Worm (Caenorhabditis elegans) whole organism, mixed stage, embryonic: Measurements from ENCODE around the gene vps-35.

Experiments used
- bed-3 ChIP-seq: fragments of 200-800 bp; sonication (Bioruptor generic); optimal IDR thresholded peaks from 3 replicates; lab custom pipeline; 2018; ENCODE audit warnings: mild to moderate bottlenecking, missing genetic modification characterization, moderate library complexity, missing compliant biosample characterization
- blmp-1 ChIP-seq: fragments of 150-350 bp; optimal IDR thresholded peaks from 2 replicates; lab custom pipeline; 2014; ENCODE audit warnings: missing biosample characterization, missing genetic modification characterization
- ceh-39 ChIP-seq: fragments of 150-350 bp; optimal IDR thresholded peaks from 2 replicates; lab custom pipeline; 2014; ENCODE audit warnings: missing biosample characterization, missing genetic modification characterization
- ceh-43 ChIP-seq: fragments of 200-800 bp; sonication (Bioruptor generic); optimal IDR thresholded peaks from 2 replicates; lab custom pipeline; 2018; ENCODE audit warnings: mild to moderate bottlenecking, missing genetic modification characterization, moderate library complexity, missing compliant biosample characterization
- ceh-83 ChIP-seq: fragments of 200-800 bp; sonication (Bioruptor generic); optimal IDR thresholded peaks from 2 replicates; lab custom pipeline; 2018; ENCODE audit warnings: mild to moderate bottlenecking, missing genetic modification characterization, missing compliant biosample characterization
- ces-1 ChIP-seq: fragments of 150-350 bp; optimal IDR thresholded peaks from 2 replicates; lab custom pipeline; 2014; ENCODE audit warnings: missing biosample characterization, missing genetic modification reagents, missing genetic modification characterization
- cnd-1 ChIP-seq: fragments of 200-800 bp; sonication (Bioruptor generic); optimal IDR thresholded peaks from 2 replicates; lab custom pipeline; 2018; ENCODE audit warnings: mild to moderate bottlenecking, missing genetic modification characterization, missing compliant biosample characterization
- elt-1 ChIP-seq: sonication (generic microtip); optimal IDR thresholded peaks from 2 replicates; lab custom pipeline; 2017; ENCODE audit warnings: missing genetic modification characterization, mild to moderate bottlenecking, missing compliant biosample characterization, antibody characterized with exemption, moderate library complexity, borderline replicate concordance; ENCODE audit not compliant: insufficient read depth
- elt-3 ChIP-seq: fragments of 150-350 bp; optimal IDR thresholded peaks from 2 replicates; lab custom pipeline; 2014; ENCODE audit warnings: missing biosample characterization, missing genetic modification characterization
- flh-1 ChIP-seq: fragments of 200-800 bp; sonication (Bioruptor generic); optimal IDR thresholded peaks from 2 replicates; lab custom pipeline; 2018; ENCODE audit warnings: mild to moderate bottlenecking, missing genetic modification characterization, moderate library complexity, missing compliant biosample characterization
- hlh-1 ChIP-seq: fragments of 150-350 bp; optimal IDR thresholded peaks from 2 replicates; lab custom pipeline; 2014; ENCODE audit warnings: missing biosample characterization, missing genetic modification reagents, missing genetic modification characterization
- lin-13 ChIP-seq: fragments of 150-350 bp; optimal IDR thresholded peaks from 2 replicates; lab custom pipeline; 2014; ENCODE audit warnings: missing biosample characterization, missing genetic modification characterization
- lin-32 ChIP-seq: fragments of 200-800 bp; sonication (Bioruptor generic); optimal IDR thresholded peaks from 2 replicates; lab custom pipeline; 2018; ENCODE audit warnings: mild to moderate bottlenecking, missing genetic modification characterization, missing compliant biosample characterization
- lsy-2 ChIP-seq: fragments of 150-350 bp; optimal IDR thresholded peaks from 2 replicates; lab custom pipeline; 2014; ENCODE audit warnings: missing biosample characterization, missing genetic modification characterization
- mab-5 ChIP-seq: fragments of 150-350 bp; optimal IDR thresholded peaks from 2 replicates; lab custom pipeline; 2014; ENCODE audit warnings: missing biosample characterization, missing genetic modification characterization
- mep-1 ChIP-seq: fragments of 150-350 bp; optimal IDR thresholded peaks from 2 replicates; lab custom pipeline; 2017; ENCODE audit warnings: missing biosample characterization, missing genetic modification reagents, missing genetic modification characterization, inconsistent platforms
- mls-2 ChIP-seq: sonication (generic microtip); optimal IDR thresholded peaks from 2 replicates; lab custom pipeline; 2016; ENCODE audit warnings: mild to moderate bottlenecking, missing genetic modification characterization, moderate library complexity, missing compliant biosample characterization
- nhr-12 ChIP-seq: fragments of 150-350 bp; optimal IDR thresholded peaks from 2 replicates; lab custom pipeline; 2014; ENCODE audit warnings: missing biosample characterization, missing genetic modification characterization
- nhr-237 ChIP-seq: fragments of 150-350 bp; optimal IDR thresholded peaks from 2 replicates; lab custom pipeline; 2014; ENCODE audit warnings: missing biosample characterization, missing genetic modification characterization
- nhr-28 ChIP-seq: fragments of 150-350 bp; optimal IDR thresholded peaks from 2 replicates; lab custom pipeline; 2014; ENCODE audit warnings: missing biosample characterization, missing genetic modification characterization
- nhr-76 ChIP-seq: sonication (generic microtip); optimal IDR thresholded peaks from 2 replicates; lab custom pipeline; 2017; ENCODE audit warnings: missing biosample characterization, missing genetic modification characterization
- pha-4 ChIP-seq: fragments of 150-350 bp; optimal IDR thresholded peaks from 2 replicates; lab custom pipeline; 2018; ENCODE audit warnings: missing biosample characterization, missing genetic modification reagents, missing genetic modification characterization
- sem-2 ChIP-seq: fragments of 200-800 bp; sonication (Bioruptor generic); optimal IDR thresholded peaks from 2 replicates; lab custom pipeline; 2018; ENCODE audit warnings: mild to moderate bottlenecking, missing genetic modification characterization, missing compliant biosample characterization
- snpc-4 ChIP-seq: fragments of 150-350 bp; optimal IDR thresholded peaks from 2 replicates; lab custom pipeline; 2014; ENCODE audit warnings: missing biosample characterization, missing genetic modification characterization
- sptf-1 ChIP-seq: sonication (generic microtip); optimal IDR thresholded peaks from 2 replicates; lab custom pipeline; 2017; ENCODE audit warnings: mild to moderate bottlenecking, missing genetic modification characterization, moderate library complexity, missing compliant biosample characterization
- tbx-8 ChIP-seq: fragments of 200-800 bp; sonication (Bioruptor generic); optimal IDR thresholded peaks from 2 replicates; lab custom pipeline; 2018; ENCODE audit warnings: mild to moderate bottlenecking, missing genetic modification characterization, moderate library complexity, missing compliant biosample characterization
- unc-39 ChIP-seq: fragments of 150-350 bp; optimal IDR thresholded peaks from 2 replicates; lab custom pipeline; 2014; ENCODE audit warnings: missing biosample characterization, missing genetic modification characterization
- unc-62 ChIP-seq: fragments of 150-350 bp; optimal IDR thresholded peaks from 2 replicates; lab custom pipeline; 2014; ENCODE audit warnings: missing biosample characterization, missing genetic modification reagents, missing genetic modification characterization
- zip-8 ChIP-seq: fragments of 150-350 bp; optimal IDR thresholded peaks from 2 replicates; lab custom pipeline; 2014; ENCODE audit warnings: missing biosample characterization, missing genetic modification characterization
- ztf-11 ChIP-seq: fragments of 150-350 bp; optimal IDR thresholded peaks from 2 replicates; lab custom pipeline; 2014; ENCODE audit warnings: missing biosample characterization, missing genetic modification characterization

vps-35 gene

DNA sequence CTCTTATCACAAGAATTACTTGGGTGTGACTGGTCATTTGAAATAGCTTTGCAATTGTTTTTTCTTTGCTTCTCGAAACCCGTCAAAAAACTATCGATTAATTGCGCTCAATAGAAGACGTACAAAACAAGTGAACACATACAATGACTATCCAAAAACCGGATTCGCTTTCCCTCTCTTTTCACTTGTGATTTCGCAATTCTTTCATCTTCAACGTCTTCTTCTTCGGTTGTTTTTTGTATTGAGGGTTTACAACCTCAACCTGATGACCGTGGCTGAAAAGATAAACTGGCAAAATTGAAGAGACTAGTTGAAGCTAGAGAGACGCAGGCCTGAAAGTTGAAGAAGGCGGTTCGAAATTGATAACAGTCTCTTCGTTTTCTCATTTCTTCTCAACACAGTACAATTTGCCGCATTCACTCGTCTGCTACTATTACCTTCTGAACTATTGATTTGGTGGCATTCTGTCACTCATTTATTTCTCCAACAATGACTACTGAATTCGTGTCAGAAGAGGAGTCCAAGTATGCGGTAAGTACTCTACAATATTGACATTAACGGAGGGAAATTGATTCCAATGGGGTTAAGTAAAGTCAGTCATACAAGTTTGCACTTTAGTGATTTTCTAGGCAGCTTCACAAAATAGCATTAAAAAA is 21.5 kb upstream of the vps-35 start:
- TF ChIP-seq snpc-4 (tag; lab: Kevin White, UChicago) (no peak), unc-62 (GFP tag; lab: Kevin White, UChicago) (no peak), ceh-39 (tag; lab: Kevin White, UChicago) (no peak), tbx-8 (no peak), nhr-237 (peak; percentile 30), sptf-1 (tag; lab: Kevin White, UChicago) (no peak), mls-2 (no peak)

DNA sequence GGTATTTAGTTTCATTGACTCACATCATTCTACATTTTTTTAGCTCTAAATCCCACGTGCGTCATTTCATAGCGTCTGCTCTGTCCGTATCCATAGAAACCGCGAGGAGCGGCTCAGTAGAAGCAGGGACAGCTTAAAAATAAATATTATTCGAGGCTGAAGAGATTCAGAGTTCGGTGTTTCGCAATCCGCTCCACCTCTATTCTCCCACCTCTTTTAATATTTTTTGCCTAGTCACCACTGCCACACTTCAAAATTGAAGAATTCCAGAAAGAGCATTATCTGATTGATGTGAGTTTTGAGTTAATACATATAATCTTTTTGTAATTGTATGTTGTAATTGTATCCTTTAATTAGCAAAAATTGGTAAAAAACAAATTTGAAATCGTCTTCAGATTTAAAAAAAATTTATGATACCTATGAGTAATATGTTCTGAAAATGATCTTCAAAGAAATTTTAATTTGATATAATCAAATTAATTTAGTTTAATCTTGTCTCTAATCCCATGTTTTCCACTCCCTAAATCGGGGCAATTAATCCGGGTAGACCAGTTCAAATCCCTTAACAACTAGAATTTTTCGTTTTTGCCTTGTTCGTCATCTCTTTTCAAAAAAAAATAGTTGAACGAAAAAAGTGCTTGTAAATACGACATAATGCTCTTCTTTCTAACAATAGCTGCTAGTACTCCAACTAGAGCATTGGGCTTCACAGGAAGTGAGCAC is 18.0 kb upstream of the vps-35 start:
- TF ChIP-seq flh-1 (no peak), nhr-28 (tag; lab: Kevin White, UChicago) (no peak), nhr-12 (tag; lab: Kevin White, UChicago) (no peak), sptf-1 (tag; lab: Kevin White, UChicago) (no peak), mep-1 (tag; lab: Kevin White, UChicago) (no peak), unc-39 (no peak), cnd-1 (no peak), tbx-8 (no peak), sem-2 (GFP tag; lab: Kevin White, UChicago) (no peak), zip-8 (tag; lab: Kevin White, UChicago) (no peak), pha-4 (tag; lab: Kevin White, UChicago) (no peak), unc-62 (GFP tag; lab: Kevin White, UChicago) (no peak), ztf-11 (no peak), nhr-76 (tag; lab: Kevin White, UChicago) (no peak), ceh-83 (GFP tag; lab: Kevin White, UChicago) (no peak), lsy-2 (tag; lab: Kevin White, UChicago) (no peak), ceh-43 (GFP tag; lab: Kevin White, UChicago) (no peak), ces-1 (GFP tag; lab: Kevin White, UChicago) (no peak), blmp-1 (tag; lab: Kevin White, UChicago) (no peak)

DNA sequence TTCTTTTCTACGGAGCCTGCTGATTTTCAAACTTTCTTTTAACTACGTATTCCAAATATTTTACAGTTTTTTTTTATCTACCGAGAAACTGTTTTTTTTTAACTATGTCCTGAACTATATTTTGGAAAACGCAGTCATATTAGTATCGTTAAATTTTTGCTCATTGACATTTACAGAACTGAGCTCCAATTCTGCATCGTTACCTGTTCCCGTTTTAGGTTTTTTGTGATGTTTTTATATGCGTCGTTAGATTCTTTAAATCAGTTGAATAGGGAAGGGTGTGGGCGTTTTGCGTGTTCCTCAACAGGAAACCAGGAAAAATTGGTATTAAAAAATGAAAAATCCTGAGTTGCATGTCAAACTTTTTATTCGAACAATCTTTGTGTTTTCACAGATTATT is 14.8 kb upstream of the vps-35 start:
- TF ChIP-seq nhr-28 (tag; lab: Kevin White, UChicago) (no peak), nhr-12 (tag; lab: Kevin White, UChicago) (no peak), elt-1 (no peak), elt-3 (tag; lab: Kevin White, UChicago) (no peak), lin-13 (tag; lab: Kevin White, UChicago) (no peak), cnd-1 (no peak), snpc-4 (tag; lab: Kevin White, UChicago) (no peak), ceh-43 (GFP tag; lab: Kevin White, UChicago) (no peak), nhr-237 (no peak), sem-2 (GFP tag; lab: Kevin White, UChicago) (no peak), bed-3 (GFP tag; lab: Kevin White, UChicago) (no peak), mls-2 (no peak), lsy-2 (tag; lab: Kevin White, UChicago) (no peak), blmp-1 (tag; lab: Kevin White, UChicago) (no peak), flh-1 (no peak), tbx-8 (no peak), lin-32 (GFP tag; lab: Kevin White, UChicago) (no peak), unc-62 (GFP tag; lab: Kevin White, UChicago) (no peak)

DNA sequence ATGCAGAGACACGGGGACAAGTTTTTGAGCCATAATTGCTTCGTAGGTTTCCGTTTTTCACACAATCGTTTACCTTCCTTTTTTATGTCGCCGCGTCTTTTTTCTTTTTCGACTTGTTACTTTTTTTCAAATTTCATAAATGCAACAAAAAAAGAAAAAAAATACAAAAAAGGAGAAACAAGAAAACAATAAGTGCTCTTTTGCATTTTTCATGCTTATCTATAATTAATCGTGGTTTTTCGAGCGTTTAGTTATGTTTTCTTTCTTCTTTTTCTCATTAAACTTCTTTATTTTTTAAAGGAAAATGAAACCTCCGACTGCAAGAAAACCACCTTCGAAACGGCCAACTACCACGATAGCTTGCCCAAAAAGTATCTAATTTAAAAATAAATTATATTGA is 11.7 kb upstream of the vps-35 start, which contains the start of gene F59G1.4:
F59G1.4 (plus strand) TSS at position 301 of the 400 bp plus-strand sequence.
- TF ChIP-seq elt-1: no peak
- TF ChIP-seq lsy-2 (tag; lab: Kevin White, UChicago): no peak
- TF ChIP-seq ceh-43 (GFP tag; lab: Kevin White, UChicago): no peak
- no peak for TF ChIP-seq ztf-11
- TF ChIP-seq lin-13 (tag; lab: Kevin White, UChicago): no peak
- no peak for TF ChIP-seq mep-1 (tag; lab: Kevin White, UChicago)
- TF ChIP-seq ceh-83 (GFP tag; lab: Kevin White, UChicago): no peak
- TF ChIP-seq sem-2 (GFP tag; lab: Kevin White, UChicago): no peak
- TF ChIP-seq, all 35 proteins: peak for 0

DNA sequence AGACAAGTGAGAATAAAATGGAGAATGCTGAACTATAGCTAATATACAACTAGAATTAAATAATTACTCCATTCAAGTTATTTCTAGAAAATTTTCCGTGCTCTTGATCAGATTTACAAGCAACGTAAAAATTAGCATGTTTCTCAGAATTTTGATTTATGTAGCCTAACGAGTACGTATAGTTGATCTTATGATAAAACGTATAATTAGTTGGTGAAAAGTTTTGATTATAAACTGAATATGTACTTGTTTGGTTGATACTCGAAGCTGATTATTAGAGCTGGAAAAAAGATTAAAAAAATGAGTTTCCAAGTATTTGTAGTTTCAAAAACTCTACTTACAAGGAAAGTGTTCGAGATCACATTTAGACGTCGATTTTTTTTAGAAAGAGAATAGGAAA is 11.1 kb upstream of the vps-35 start:
- TF ChIP-seq blmp-1 (tag; lab: Kevin White, UChicago): no peak
- TF ChIP-seq nhr-76 (tag; lab: Kevin White, UChicago): no peak
- TF ChIP-seq elt-1: no peak
- TF ChIP-seq mab-5: no peak
- no peak for TF ChIP-seq lin-32 (GFP tag; lab: Kevin White, UChicago)
- TF ChIP-seq ztf-11: no peak
- TF ChIP-seq mls-2: no peak
- TF ChIP-seq ceh-43 (GFP tag; lab: Kevin White, UChicago): no peak
- TF ChIP-seq lin-13 (tag; lab: Kevin White, UChicago): no peak
- TF ChIP-seq sem-2 (GFP tag; lab: Kevin White, UChicago): no peak
- TF ChIP-seq snpc-4 (tag; lab: Kevin White, UChicago): no peak
- TF ChIP-seq ces-1 (GFP tag; lab: Kevin White, UChicago): no peak
- no peak for TF ChIP-seq elt-3 (tag; lab: Kevin White, UChicago)
- no peak for TF ChIP-seq hlh-1
- TF ChIP-seq nhr-12 (tag; lab: Kevin White, UChicago): no peak
- TF ChIP-seq unc-39: no peak
- TF ChIP-seq tbx-8: no peak
- no peak for TF ChIP-seq lsy-2 (tag; lab: Kevin White, UChicago)
- TF ChIP-seq pha-4 (tag; lab: Kevin White, UChicago): no peak
- TF ChIP-seq nhr-237: no peak
